Worm (Caenorhabditis elegans): ENCODE results near the gene str-28.

The str-28 gene

ce11 chrV:7436911-7437310 lies 35.8 kb downstream of the str-28 start (continued):
- 0 out of 2 replicates have a peak, but pooled peaks have one; percentile 44 for TF ChIP-seq Y75B8A.6 (GFP tag; IDR thresholded peaks at IDR 0.05)
- no peak for TF ChIP-seq arid-1 (GFP tag; conservative IDR thresholded peaks at IDR 0.05)
- TF ChIP-seq zip-2 (tag; optimal IDR thresholded peaks at IDR 0.05), result no peak
- no peak for TF ChIP-seq zip-11 (GFP tag; IDR thresholded peaks at IDR 0.05)
- no peak for TF ChIP-seq snpc-1.2 (GFP tag; IDR thresholded peaks at IDR 0.05)
- TF ChIP-seq tag-97 (GFP tag; IDR thresholded peaks at IDR 0.05), result no peak
- TF ChIP-seq egl-43 (GFP tag; IDR thresholded peaks at IDR 0.05), result no peak
- peak; percentile 34 for TF ChIP-seq mxl-3 (GFP tag; optimal IDR thresholded peaks at IDR 0.05)
- no peak for TF ChIP-seq nhr-111 (GFP tag; optimal IDR thresholded peaks at IDR 0.05)
- no peak for TF ChIP-seq hif-1 (tag; optimal IDR thresholded peaks at IDR 0.05)
- peak; percentile 73 for TF ChIP-seq hlh-11 (tag; optimal IDR thresholded peaks at IDR 0.05)
- TF ChIP-seq egl-27 (tag; optimal IDR thresholded peaks at IDR 0.05), result no peak
- TF ChIP-seq mep-1 (tag; optimal IDR thresholded peaks at IDR 0.05), result peak; percentile 50
- no peak for TF ChIP-seq daf-8 (GFP tag; IDR thresholded peaks at IDR 0.05)
- TF ChIP-seq mdl-1 (tag; optimal IDR thresholded peaks at IDR 0.05), result peak; percentile 8 to 73
- no peak for TF ChIP-seq lin-39 (tag; optimal IDR thresholded peaks at IDR 0.05)
- peak; percentile 84 for TF ChIP-seq hlh-30 (tag; optimal IDR thresholded peaks at IDR 0.05; ENCODE audit: insufficient read depth)
- TF ChIP-seq lim-7 (GFP tag; IDR thresholded peaks at IDR 0.05), result no peak
- no peak for TF ChIP-seq lir-3 (tag; optimal IDR thresholded peaks at IDR 0.05)
- TF ChIP-seq ZK337.2 (GFP tag; IDR thresholded peaks at IDR 0.05), result no peak
- no peak for TF ChIP-seq Y48G9A.11 (GFP tag; IDR thresholded peaks at IDR 0.05)

- TF ChIP-seq nhr-41 (GFP tag; IDR thresholded peaks at IDR 0.05) (no peak), aha-1 (tag) (peak; percentile 90)
Observed at ce11 chrV:7436509-7436908, 36.2 kb downstream of the str-28 start.

- TF ChIP-seq ama-1 (optimal IDR thresholded peaks at IDR 0.05), result peak; percentile 74
- peak; percentile 55 for TF ChIP-seq nhr-28 (tag; optimal IDR thresholded peaks at IDR 0.05)
- no peak for TF ChIP-seq madf-5 (GFP tag; IDR thresholded peaks at IDR 0.05)
- no peak for TF ChIP-seq nhr-42 (GFP tag; IDR thresholded peaks at IDR 0.05)
- no peak for TF ChIP-seq unc-62 (GFP tag; optimal IDR thresholded peaks at IDR 0.05 in 1 of 2)
- TF ChIP-seq unc-62 (tag; optimal IDR thresholded peaks at IDR 0.05), result no peak
- TF ChIP-seq R02D3.7 (tag; optimal IDR thresholded peaks at IDR 0.05), result no peak
- no peak for TF ChIP-seq ceh-32 (tag; optimal IDR thresholded peaks at IDR 0.05; ENCODE audit: poor library complexity)
- TF ChIP-seq unc-130 (GFP tag; optimal IDR thresholded peaks at IDR 0.05), result no peak
- no peak for TF ChIP-seq snpc-1.2 (GFP tag; IDR thresholded peaks at IDR 0.05)
- TF ChIP-seq hif-1 (tag; optimal IDR thresholded peaks at IDR 0.05), result peak in 1 of 2 experiments; percentile 41
- TF ChIP-seq Y75B8A.6 (GFP tag; IDR thresholded peaks at IDR 0.05), result no peak
- no peak for TF ChIP-seq D1046.2 (GFP tag; IDR thresholded peaks at IDR 0.05)
- TF ChIP-seq ztf-11 (tag; optimal IDR thresholded peaks at IDR 0.05), result no peak
- TF ChIP-seq lim-7 (GFP tag; IDR thresholded peaks at IDR 0.05), result no peak
- TF ChIP-seq fkh-10 (GFP tag; optimal IDR thresholded peaks at IDR 0.05), result no peak
- 0 out of 2 replicates have a peak, but pooled peaks have one; percentile 28 for TF ChIP-seq hmg-1.1 (GFP tag; IDR thresholded peaks at IDR 0.05)
- TF ChIP-seq pqm-1 (tag; optimal IDR thresholded peaks at IDR 0.05), result no peak
- TF ChIP-seq rbr-2 (tag; optimal IDR thresholded peaks at IDR 0.05), result no peak
- TF ChIP-seq mdl-1 (tag; optimal IDR thresholded peaks at IDR 0.05), result peak in 1 of 2 experiments; percentile 3
- 0 out of 2 replicates have a peak, but pooled peaks have one; percentile 22 for TF ChIP-seq zfp-3 (GFP tag; conservative IDR thresholded peaks at IDR 0.05)
- no peak for TF ChIP-seq skn-1 (tag; optimal IDR thresholded peaks at IDR 0.05)
- TF ChIP-seq snpc-4 (tag; optimal IDR thresholded peaks at IDR 0.05), result no peak
- peak; percentile 15 for TF ChIP-seq dve-1 (tag; optimal IDR thresholded peaks at IDR 0.05; ENCODE audit: insufficient read depth)
- peak; percentile 97 for TF ChIP-seq aha-1 (tag)
- TF ChIP-seq nhr-237 (tag; optimal IDR thresholded peaks at IDR 0.05), result no peak
- no peak for TF ChIP-seq unc-39 (tag; optimal IDR thresholded peaks at IDR 0.05)
- no peak for TF ChIP-seq zfp-2 (tag; optimal IDR thresholded peaks at IDR 0.05)
- TF ChIP-seq nhr-77 (tag; optimal IDR thresholded peaks at IDR 0.05), result no peak
- no peak for TF ChIP-seq lsy-2 (tag; optimal IDR thresholded peaks at IDR 0.05)
- no peak for TF ChIP-seq vab-7 (GFP tag; IDR thresholded peaks at IDR 0.05)
Observed at ce11 chrV:7435376-7436204, 37.1 kb downstream of the str-28 start, which contains the start of the genes ddo-2 and F25E5.8. Gene ddo-2, minus strand, starts transcription at chrV:7435705. Gene F25E5.8, plus strand, starts transcription at chrV:7435930.
